Worm (Caenorhabditis elegans) whole organism, L3 larva: ENCODE data around the gene clec-227.

Experiments used
- elt-3 ChIP-seq, 3 experiments: fragments of 150-350 bp in 1 of 3; sonication (generic microtip) in 2 of 3; optimal IDR thresholded peaks; 2 replicates in 2 of 3; 4 replicates in 1 of 3; lab custom pipeline; 2014 to 2017; ENCODE audit warnings: missing biosample characterization in 3 of 3, missing genetic modification characterization in 3 of 3
- fos-1 ChIP-seq: fragments of 150-350 bp; optimal IDR thresholded peaks from 2 replicates; lab custom pipeline; 2014; ENCODE audit warnings: missing biosample characterization, missing genetic modification characterization
- lsy-12 ChIP-seq: sonication (generic microtip); optimal IDR thresholded peaks from 2 replicates; lab custom pipeline; 2016; ENCODE audit warnings: mild to moderate bottlenecking, missing genetic modification characterization, missing compliant biosample characterization
- skn-1 ChIP-seq: fragments of 150-350 bp; optimal IDR thresholded peaks from 2 replicates; lab custom pipeline; 2014; ENCODE audit warnings: missing biosample characterization, missing genetic modification characterization
- zag-1 ChIP-seq: fragments of 150-350 bp; optimal IDR thresholded peaks from 2 replicates; lab custom pipeline; 2014; ENCODE audit warnings: missing biosample characterization, missing genetic modification characterization

DNA sequence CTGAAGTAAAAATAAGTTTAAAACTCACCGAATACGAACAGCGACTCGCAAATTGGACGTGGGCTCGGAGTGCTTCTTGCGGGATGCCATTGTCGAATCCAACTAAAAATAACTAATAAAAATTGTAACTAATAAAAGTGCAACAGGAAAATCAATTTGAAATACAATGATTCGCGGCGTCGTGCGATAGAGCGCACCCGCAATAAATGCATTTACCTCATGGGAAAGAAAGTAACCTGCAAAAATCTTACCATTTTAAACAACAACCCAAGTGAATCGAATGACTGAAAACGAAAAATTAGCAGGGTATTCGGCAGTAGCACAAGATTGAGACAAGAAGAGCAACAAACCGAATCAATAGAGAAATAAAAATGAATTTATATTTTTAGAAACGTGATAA lies 15.7 kb upstream of the clec-227 start, which contains the start of gene bmk-1:
- no peak for TF ChIP-seq elt-3 (tag; optimal IDR thresholded peaks at IDR 0.05; lab: Kevin White, UChicago)
- TF ChIP-seq fos-1, result no peak
- no peak for TF ChIP-seq lsy-12 (tag; lab: Kevin White, UChicago)
- TF ChIP-seq zag-1 (tag; lab: Kevin White, UChicago), result no peak
- TF ChIP-seq skn-1 (tag; lab: Kevin White, UChicago), result no peak
